Worm (Caenorhabditis elegans) whole organism, midembryonic: Measurements from ENCODE around the gene F41C3.8.

Experiments used
- T22C8.4 ChIP-seq: fragments of 200-800 bp; sonication (Bioruptor generic); IDR thresholded peaks from 2 replicates; pipeline ENCODE4 v1.3.6; 2022; ENCODE audit warnings: missing genetic modification characterization, missing compliant biosample characterization
- cog-1 ChIP-seq: sonication (generic microtip); optimal IDR thresholded peaks from 2 replicates; lab custom pipeline; 2016; ENCODE audit warnings: missing genetic modification characterization, missing compliant biosample characterization
- med-1 ChIP-seq: sonication (generic microtip); optimal IDR thresholded peaks from 2 replicates; lab custom pipeline; 2017; ENCODE audit warnings: missing genetic modification characterization, mild to moderate bottlenecking, missing compliant biosample characterization, antibody characterized with exemption, missing genetic modification reagents; ENCODE audit not compliant: insufficient read depth
- tab-1 ChIP-seq: fragments of 200-800 bp; sonication (Bioruptor generic); IDR thresholded peaks from 2 replicates; pipeline ENCODE4 v1.3.6; 2022; ENCODE audit warnings: missing genetic modification characterization, missing compliant biosample characterization

DNA sequence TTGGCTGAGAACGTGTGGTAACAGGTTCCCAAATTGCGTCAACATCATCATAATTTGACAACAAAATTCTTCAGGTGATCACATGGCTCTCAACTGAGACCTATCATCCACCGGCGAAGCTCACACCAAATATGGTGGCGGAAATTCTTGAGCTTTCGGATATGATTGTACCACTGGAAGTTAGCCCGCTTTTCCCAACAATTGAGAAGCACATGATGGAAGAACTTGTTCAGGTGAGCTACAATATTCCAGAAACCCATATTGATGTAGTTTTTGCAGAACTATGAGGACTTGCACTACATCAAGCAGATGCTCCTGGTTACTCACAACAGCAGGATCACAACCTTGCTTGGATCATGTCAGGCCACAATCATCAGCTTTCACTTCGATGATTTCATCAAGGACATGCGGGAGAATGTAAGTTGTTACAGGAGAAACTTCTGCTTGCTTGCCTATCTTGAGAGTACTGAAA, 36.4 kb downstream of the F41C3.8 start, which contains the start of gene F41C3.1:
- no peak for TF ChIP-seq cog-1 (tag; lab: Kevin White, UChicago)
- no peak for TF ChIP-seq med-1 (GFP tag; lab: Kevin White, UChicago)
- no peak for TF ChIP-seq T22C8.4 (GFP tag; lab: Robert Waterston, UW)
- TF ChIP-seq tab-1 (GFP tag; lab: Robert Waterston, UW): no peak
